Fruit fly (Drosophila melanogaster) whole organism, wandering third instar larva: Measurements from ENCODE around the gene Polr3A.

Experiments
- CG9705 ChIP-seq: fragments of 200-800 bp; sonication (Bioruptor generic); optimal IDR thresholded peaks from 2 replicates; lab custom pipeline; 2018; ENCODE audit warnings: missing biosample characterization, mild to moderate bottlenecking, missing genetic modification characterization
- Dfd ChIP-seq: fragments of >200 bp; optimal IDR thresholded peaks from 2 replicates; lab custom pipeline; 2017; ENCODE audit warnings: missing biosample characterization, missing genetic modification characterization
- Myc ChIP-seq: fragments of >200 bp; optimal IDR thresholded peaks from 2 replicates; lab custom pipeline; 2017
- OdsH ChIP-seq: fragments of 200-800 bp; sonication (Bioruptor generic); optimal IDR thresholded peaks from 2 replicates; lab custom pipeline; 2016; ENCODE audit warnings: missing biosample characterization, mild to moderate bottlenecking, missing genetic modification characterization
- dl ChIP-seq, 2 experiments: fragments of 175-275, 200-275 bp in 1 of 2; fragments of 200-275 bp in 1 of 2; sonication (Bioruptor generic); optimal IDR thresholded peaks; lab custom pipeline; 2018; ENCODE audit warnings: mild to moderate bottlenecking in 2 of 2, missing biosample characterization in 2 of 2, missing genetic modification characterization in 2 of 2, moderate library complexity in 2 of 2; ENCODE audit not compliant: partially characterized antibody in 2 of 2, insufficient read depth in 1 of 2
- ey ChIP-seq: fragments of 200-800 bp; sonication (Bioruptor generic); optimal IDR thresholded peaks from 2 replicates; lab custom pipeline; 2016; ENCODE audit warnings: missing biosample characterization, missing genetic modification characterization
- foxo ChIP-seq, 2 experiments: fragments of 200-800 bp; sonication (Bioruptor generic); optimal IDR thresholded peaks; 2 replicates in 1 of 2; 3 replicates in 1 of 2; lab custom pipeline; 2016 to 2017; ENCODE audit warnings: missing biosample characterization in 2 of 2, missing genetic modification characterization in 2 of 2
- fru ChIP-seq: fragments of 200-800 bp; sonication (Bioruptor generic); optimal IDR thresholded peaks from 3 replicates; lab custom pipeline; 2016; ENCODE audit warnings: missing biosample characterization, mild to moderate bottlenecking, missing genetic modification characterization
- jim ChIP-seq: fragments of 175-275, 200-325 bp; sonication (Bioruptor generic); optimal IDR thresholded peaks from 2 replicates; lab custom pipeline; 2016; ENCODE audit warnings: missing biosample characterization, mild to moderate bottlenecking, missing genetic modification characterization
- lola ChIP-seq: fragments of >200 bp; optimal IDR thresholded peaks from 2 replicates; lab custom pipeline; 2017; ENCODE audit warnings: missing biosample characterization, missing genetic modification characterization
- pan ChIP-seq: fragments of >200 bp; optimal IDR thresholded peaks from 2 replicates; lab custom pipeline; 2017
- psq ChIP-seq: fragments of 200-800 bp; sonication (Bioruptor generic); optimal IDR thresholded peaks from 3 replicates; lab custom pipeline; 2017; ENCODE audit warnings: missing biosample characterization, mild to moderate bottlenecking, missing genetic modification characterization, moderate library complexity
- rgr ChIP-seq: fragments of 200-800 bp; sonication (Bioruptor generic); optimal IDR thresholded peaks from 3 replicates; lab custom pipeline; 2016; ENCODE audit warnings: missing biosample characterization, mild to moderate bottlenecking, missing genetic modification characterization
- woc ChIP-seq: sonication (Bioruptor generic); optimal IDR thresholded peaks from 2 replicates; lab custom pipeline; 2016; ENCODE audit warnings: missing biosample characterization, mild to moderate bottlenecking, missing genetic modification characterization

DNA sequence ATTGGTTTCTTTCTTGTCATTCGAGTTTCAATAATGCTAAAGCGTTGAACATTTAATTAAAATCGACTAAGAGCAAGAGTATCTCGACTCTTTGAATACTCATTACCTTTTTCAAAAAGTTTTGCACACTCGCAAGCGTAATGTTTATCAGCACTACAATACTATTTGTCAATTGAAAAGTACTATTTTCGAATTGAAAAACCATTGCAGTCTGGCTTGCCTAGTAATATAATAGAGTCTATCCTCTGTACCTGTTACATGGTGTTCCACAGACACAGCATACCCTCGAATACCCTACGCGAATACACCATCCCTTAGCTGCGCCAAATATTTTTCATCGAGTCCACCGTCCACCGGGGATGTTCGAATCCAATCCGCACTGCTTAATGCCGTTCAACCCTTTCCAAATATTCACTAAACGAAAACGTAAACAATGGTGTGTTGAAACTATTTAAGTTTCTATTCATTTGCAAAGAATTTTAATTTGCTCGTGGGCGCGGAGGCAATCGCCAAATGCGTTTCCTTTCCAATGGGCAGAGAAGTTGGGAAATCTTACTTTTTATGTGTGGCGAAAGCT, 55.9 kb downstream of the Polr3A start:
- TF ChIP-seq OdsH (GFP tag; lab: Kevin White, UChicago): no peak
- no peak for TF ChIP-seq psq (GFP tag; lab: Kevin White, UChicago)
- no peak for TF ChIP-seq ey (GFP tag; lab: Kevin White, UChicago)
- TF ChIP-seq CG9705 (GFP tag; lab: Kevin White, UChicago): no peak
- no peak for TF ChIP-seq dl (GFP tag; optimal IDR thresholded peaks at IDR 0.05; lab: Kevin White, UChicago; ENCODE audit: insufficient read depth in 1 of 2, partially characterized antibody in 2 of 2)
- TF ChIP-seq jim (GFP tag; lab: Kevin White, UChicago): no peak
- peak in 1 of 2 experiments; percentile 20 for TF ChIP-seq foxo (GFP tag; optimal IDR thresholded peaks at IDR 0.05; lab: Kevin White, UChicago)
- no peak for TF ChIP-seq Dfd (GFP tag; lab: Kevin White, UChicago)
- peak; percentile 34 for TF ChIP-seq woc (GFP tag; lab: Kevin White, UChicago)
- no peak for TF ChIP-seq Myc
- TF ChIP-seq rgr (GFP tag; lab: Kevin White, UChicago): no peak
- no peak for TF ChIP-seq lola
- TF ChIP-seq fru (GFP tag; lab: Kevin White, UChicago): no peak
- TF ChIP-seq pan (lab: Kevin White, UChicago): no peak
